1 fruit fly cellular context compared by ENCODE assay signal in the genomic region with DNA sequence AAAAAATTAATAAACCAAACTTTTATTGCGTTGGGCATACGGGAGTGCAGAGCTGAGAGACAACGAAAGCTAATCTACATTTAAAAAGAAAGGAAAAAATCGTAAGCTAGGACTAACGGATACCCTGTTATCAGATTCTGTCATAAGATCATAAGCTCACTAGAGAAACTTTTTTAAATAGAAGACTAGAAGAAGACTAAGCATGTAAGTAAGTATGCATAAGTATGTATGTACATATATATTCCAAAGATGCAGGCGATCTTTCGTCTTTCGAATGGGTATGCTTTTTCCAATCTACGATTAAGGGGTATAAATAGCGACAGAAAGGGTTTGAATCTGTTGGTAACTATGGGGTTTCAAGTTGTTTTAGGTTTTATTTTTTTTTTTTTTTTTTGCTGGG.
TF ChIP-seq lines count a peak whose summit lies in the region.

No protein-coding gene starts in this region.

TF ChIP-seq in whole organism, embryonic, 481 proteins besides CTCF, POLR2A, EP300 and RAD21 (continued from another document):
- TF ChIP-seq CG4820 (GFP tag; optimal IDR thresholded peaks at IDR 0.05; lab: Kevin White, UChicago) (peak; percentile 1), caup (GFP tag; optimal IDR thresholded peaks at IDR 0.05; lab: Kevin White, UChicago; ENCODE audit: severe bottlenecking) (no peak), CG12744 (GFP tag; optimal IDR thresholded peaks at IDR 0.05; lab: Kevin White, UChicago) (no peak), chif (GFP tag; optimal IDR thresholded peaks at IDR 0.05; lab: Kevin White, UChicago) (peak; percentile 15 to 37), ATbp (GFP tag; optimal IDR thresholded peaks at IDR 0.05; lab: Kevin White, UChicago) (peak; percentile 28), pum (GFP tag; optimal IDR thresholded peaks at IDR 0.05; lab: Kevin White, UChicago) (peak; percentile 21), H2.0 (GFP tag; IDR thresholded peaks at IDR 0.05; lab: Robert Waterston, UW) (peak; percentile 29; the same call in 1 of the 2 replicates), CG31441 (GFP tag; IDR thresholded peaks at IDR 0.05; lab: Robert Waterston, UW) (peak; percentile 48), zfh1 (GFP tag; IDR thresholded peaks at IDR 0.05; lab: Robert Waterston, UW) (peak; percentile 38; the same call in 2 of the 3 replicates), lola (GFP tag; optimal IDR thresholded peaks at IDR 0.05; lab: Kevin White, UChicago) (peak in 1 of 3 experiments; percentile 39), Antp (GFP tag; optimal IDR thresholded peaks at IDR 0.05; lab: Kevin White, UChicago) (peak; percentile 18), esg (GFP tag; conservative IDR thresholded peaks at IDR 0.05; lab: Robert Waterston, UW) (peak; percentile 25; the same call in 1 of the 2 replicates), Ssrp (tag; optimal IDR thresholded peaks at IDR 0.05; lab: Kevin White, UChicago) (peak; percentile 22), CG14441 (GFP tag; IDR thresholded peaks at IDR 0.05; lab: Robert Waterston, UW) (0 out of 2 replicates have a peak, but pooled peaks have one; percentile 18), Hr3 (GFP tag; optimal IDR thresholded peaks at IDR 0.05; lab: Kevin White, UChicago) (peak; percentile 19), Side (GFP tag; optimal IDR thresholded peaks at IDR 0.05; lab: Kevin White, UChicago) (peak; percentile 1), CG12391 (tag; optimal IDR thresholded peaks at IDR 0.05; lab: Kevin White, UChicago) (peak; percentile 42), Awh (GFP tag; IDR thresholded peaks at IDR 0.05; lab: Robert Waterston, UW) (0 out of 2 replicates have a peak, but pooled peaks have one; percentile 8), CG2129 (GFP tag; IDR thresholded peaks at IDR 0.05; lab: Robert Waterston, UW; ENCODE audit: partially characterized antibody) (no peak), nmo (GFP tag; optimal IDR thresholded peaks at IDR 0.05; lab: Kevin White, UChicago) (peak; percentile 33), pan (optimal IDR thresholded peaks at IDR 0.05; lab: Kevin White, UChicago) (no peak), pan (GFP tag; optimal IDR thresholded peaks at IDR 0.05 in 1 of 2, IDR thresholded peaks at IDR 0.05 in 1 of 2) (peak in 1 of 2 experiments; percentile 53), br (optimal IDR thresholded peaks at IDR 0.05; lab: Kevin White, UChicago) (no peak), ewg (GFP tag; optimal IDR thresholded peaks at IDR 0.05; lab: Kevin White, UChicago) (peak; percentile 27), CG7786 (GFP tag; optimal IDR thresholded peaks at IDR 0.05; lab: Kevin White, UChicago) (peak; percentile 12), CG10267 (tag; optimal IDR thresholded peaks at IDR 0.05; lab: Kevin White, UChicago) (peak; percentile 24), Vsx1 (GFP tag; optimal IDR thresholded peaks at IDR 0.05; lab: Kevin White, UChicago) (no peak), Blimp-1 (GFP tag; optimal IDR thresholded peaks at IDR 0.05; lab: Kevin White, UChicago) (peak; percentile 34)
